Worm (Caenorhabditis elegans) whole organism, L1 larva: ENCODE measurements around the gene K01B6.3.

ENCODE experiments used
- C04F5.9 ChIP-seq: sonication (generic microtip); optimal IDR thresholded peaks from 2 replicates; lab custom pipeline; 2016; ENCODE audit warnings: missing genetic modification characterization, missing compliant biosample characterization
- C16A3.4 ChIP-seq: fragments of 150-350 bp; optimal IDR thresholded peaks from 2 replicates; lab custom pipeline; 2014; ENCODE audit warnings: missing biosample characterization, missing genetic modification characterization
- C34B4.2 ChIP-seq: sonication (generic microtip); optimal IDR thresholded peaks from 2 replicates; lab custom pipeline; 2017; ENCODE audit warnings: mild to moderate bottlenecking, missing genetic modification characterization, missing compliant biosample characterization
- aha-1 ChIP-seq: fragments of 150-350 bp; optimal IDR thresholded peaks from 2 replicates; lab custom pipeline; 2014; ENCODE audit warnings: missing biosample characterization, missing genetic modification characterization
- alr-1 ChIP-seq: fragments of 200-800 bp; sonication (Bioruptor generic); optimal IDR thresholded peaks from 2 replicates; lab custom pipeline; 2018; ENCODE audit warnings: borderline replicate concordance, mild to moderate bottlenecking, missing genetic modification characterization, missing compliant biosample characterization
- aly-2 ChIP-seq: fragments of 150-350 bp; optimal IDR thresholded peaks from 2 replicates; lab custom pipeline; 2014; ENCODE audit warnings: missing biosample characterization, missing genetic modification characterization
- ama-1 ChIP-seq: fragments of 150-350 bp; optimal IDR thresholded peaks from 2 replicates; lab custom pipeline; 2014
- ceh-82 ChIP-seq, 3 experiments: fragments of 150-350 bp in 1 of 3; sonication (generic microtip) in 2 of 3; optimal IDR thresholded peaks; 2 replicates each; lab custom pipeline; 2014 to 2017; ENCODE audit warnings: missing biosample characterization in 3 of 3, missing genetic modification characterization in 3 of 3
- ceh-88 ChIP-seq: fragments of 200-800 bp; sonication (Bioruptor generic); IDR thresholded peaks from 2 replicates; pipeline ENCODE4 v1.3.6; 2022; ENCODE audit warnings: missing genetic modification characterization, missing compliant biosample characterization
- ceh-90 ChIP-seq: sonication (generic microtip); optimal IDR thresholded peaks from 2 replicates; lab custom pipeline; 2016; ENCODE audit warnings: missing genetic modification characterization, missing compliant biosample characterization
- dpl-1 ChIP-seq, 3 experiments: fragments of 150-350 bp in 2 of 3; sonication (generic microtip) in 1 of 3; optimal IDR thresholded peaks; 2 replicates each; lab custom pipeline; 2014 to 2017; ENCODE audit warnings: missing biosample characterization in 3 of 3, missing genetic modification characterization in 3 of 3, missing genetic modification reagents in 3 of 3
- dsc-1 ChIP-seq: sonication (generic microtip); optimal IDR thresholded peaks from 2 replicates; lab custom pipeline; 2016; ENCODE audit warnings: mild to moderate bottlenecking, missing genetic modification characterization, missing compliant biosample characterization
- efl-3 ChIP-seq: fragments of 200-800 bp; sonication (Bioruptor generic); optimal IDR thresholded peaks from 2 replicates; lab custom pipeline; 2018; ENCODE audit warnings: mild to moderate bottlenecking, missing genetic modification characterization, missing compliant biosample characterization
- egl-13 ChIP-seq: sonication (generic microtip); optimal IDR thresholded peaks from 2 replicates; lab custom pipeline; 2016; ENCODE audit warnings: missing genotype, missing genetic modification reagents, missing genetic modification characterization, missing compliant biosample characterization
- egl-27 ChIP-seq, 2 experiments: fragments of 150-350 bp in 1 of 2; sonication (generic microtip); optimal IDR thresholded peaks; 3 replicates each; lab custom pipeline; 2017 to 2018; ENCODE audit warnings: missing biosample characterization in 2 of 2, missing genetic modification characterization in 2 of 2, missing genetic modification reagents in 2 of 2
- ets-5 ChIP-seq: fragments of 200-800 bp; sonication (Bioruptor generic); IDR thresholded peaks from 2 replicates; pipeline ENCODE4 v1.3.6; 2022; ENCODE audit warnings: missing genetic modification characterization, missing compliant biosample characterization
- fkh-10 ChIP-seq: sonication (generic microtip); optimal IDR thresholded peaks from 2 replicates; lab custom pipeline; 2017; ENCODE audit warnings: missing biosample characterization, missing genetic modification reagents, missing genetic modification characterization
- fkh-4 ChIP-seq: sonication (generic microtip); optimal IDR thresholded peaks from 2 replicates; lab custom pipeline; 2016; ENCODE audit warnings: missing compliant biosample characterization, missing genetic modification characterization, borderline replicate concordance
- fkh-8 ChIP-seq: sonication (generic microtip); optimal IDR thresholded peaks from 2 replicates; lab custom pipeline; 2016; ENCODE audit warnings: mild to moderate bottlenecking, missing genetic modification characterization, missing compliant biosample characterization
- hlh-17 ChIP-seq: fragments of 200-800 bp; sonication (Bioruptor generic); optimal IDR thresholded peaks from 2 replicates; lab custom pipeline; 2018; ENCODE audit warnings: missing genetic modification characterization, mild to moderate bottlenecking, missing compliant biosample characterization, moderate library complexity, borderline replicate concordance
- hlh-4 ChIP-seq: sonication (generic microtip); optimal IDR thresholded peaks from 2 replicates; lab custom pipeline; 2016; ENCODE audit warnings: mild to moderate bottlenecking, missing genetic modification characterization, missing compliant biosample characterization
- isw-1 ChIP-seq: fragments of 200-800 bp; sonication (Bioruptor generic); IDR thresholded peaks from 2 replicates; pipeline ENCODE4 v1.3.6; 2022; ENCODE audit warnings: missing genetic modification characterization, missing compliant biosample characterization
- jun-1 ChIP-seq: fragments of 150-350 bp; optimal IDR thresholded peaks from 2 replicates; lab custom pipeline; 2014; ENCODE audit warnings: missing biosample characterization, missing genetic modification reagents, missing genetic modification characterization
- lin-13 ChIP-seq: fragments of 150-350 bp; optimal IDR thresholded peaks from 2 replicates; lab custom pipeline; 2014; ENCODE audit warnings: missing biosample characterization, missing genetic modification reagents, missing genetic modification characterization
- lin-14 ChIP-seq: fragments of 200-800 bp; sonication (Bioruptor generic); optimal IDR thresholded peaks from 2 replicates; lab custom pipeline; 2018; ENCODE audit warnings: mild to moderate bottlenecking, missing genetic modification characterization, moderate library complexity, missing compliant biosample characterization
- lin-15B ChIP-seq: fragments of 150-350 bp; sonication (generic microtip); optimal IDR thresholded peaks from 3 replicates; lab custom pipeline; 2014; ENCODE audit warnings: missing biosample characterization, missing genetic modification characterization
- lin-39 ChIP-seq: fragments of 150-350 bp; optimal IDR thresholded peaks from 2 replicates; lab custom pipeline; 2014; ENCODE audit warnings: missing biosample characterization, missing genetic modification reagents, missing genetic modification characterization
- lir-3 ChIP-seq: sonication (generic microtip); optimal IDR thresholded peaks from 2 replicates; lab custom pipeline; 2016; ENCODE audit warnings: mild to moderate bottlenecking, missing genetic modification characterization, moderate library complexity, missing compliant biosample characterization; ENCODE audit not compliant: poor library complexity
- lsy-2 ChIP-seq, 2 experiments: fragments of 150-350 bp; optimal IDR thresholded peaks; 2 replicates each; lab custom pipeline; 2014; ENCODE audit warnings: missing biosample characterization in 2 of 2, missing genetic modification characterization in 2 of 2
- mab-9 ChIP-seq: fragments of 200-800 bp; sonication (Bioruptor generic); IDR thresholded peaks from 2 replicates; pipeline ENCODE4 v1.3.6; 2022; ENCODE audit warnings: missing genetic modification reagents, missing genetic modification characterization, missing compliant biosample characterization
- mep-1 ChIP-seq: fragments of 150-350 bp; optimal IDR thresholded peaks from 2 replicates; lab custom pipeline; 2014; ENCODE audit warnings: missing biosample characterization, missing genetic modification characterization
- nhr-19 ChIP-seq: fragments of 200-800 bp; sonication (Bioruptor generic); conservative IDR thresholded peaks from 2 replicates; pipeline ENCODE4 v1.3.6; 2022; ENCODE audit warnings: missing genetic modification characterization, missing compliant biosample characterization
- nhr-237 ChIP-seq: fragments of 150-350 bp; optimal IDR thresholded peaks from 2 replicates; lab custom pipeline; 2014; ENCODE audit warnings: missing biosample characterization, missing genetic modification characterization
- nhr-71 ChIP-seq: sonication (generic microtip); optimal IDR thresholded peaks from 2 replicates; lab custom pipeline; 2016; ENCODE audit warnings: mild to moderate bottlenecking, missing genetic modification characterization, moderate library complexity, missing compliant biosample characterization
- nhr-76 ChIP-seq: sonication (generic microtip); optimal IDR thresholded peaks from 2 replicates; lab custom pipeline; 2017; ENCODE audit warnings: missing biosample characterization, missing genetic modification characterization
- nhr-77 ChIP-seq: fragments of 150-350 bp; optimal IDR thresholded peaks from 2 replicates; lab custom pipeline; 2014; ENCODE audit warnings: missing biosample characterization, missing genetic modification characterization
- pax-3 ChIP-seq: fragments of 200-800 bp; sonication (Bioruptor generic); optimal IDR thresholded peaks from 2 replicates; lab custom pipeline; 2018; ENCODE audit warnings: mild to moderate bottlenecking, missing genetic modification characterization, moderate library complexity, missing compliant biosample characterization
- pqm-1 ChIP-seq: sonication (generic microtip); optimal IDR thresholded peaks from 3 replicates; lab custom pipeline; 2017; ENCODE audit warnings: missing biosample characterization, missing genetic modification characterization
- rnt-1 ChIP-seq: sonication (generic microtip); optimal IDR thresholded peaks from 2 replicates; lab custom pipeline; 2016; ENCODE audit warnings: mild to moderate bottlenecking, missing genetic modification characterization, moderate library complexity, missing compliant biosample characterization
- snpc-4 ChIP-seq: fragments of 150-350 bp; optimal IDR thresholded peaks from 2 replicates; lab custom pipeline; 2014; ENCODE audit warnings: missing biosample characterization, missing genetic modification characterization
- sox-4 ChIP-seq: sonication (generic microtip); optimal IDR thresholded peaks from 2 replicates; lab custom pipeline; 2016; ENCODE audit warnings: missing genetic modification characterization, missing compliant biosample characterization
- sptf-1 ChIP-seq: fragments of 150-350 bp; optimal IDR thresholded peaks from 2 replicates; lab custom pipeline; 2014; ENCODE audit warnings: missing biosample characterization, missing genetic modification characterization
- sup-37 ChIP-seq: fragments of 200-800 bp; sonication (Bioruptor generic); optimal IDR thresholded peaks from 2 replicates; lab custom pipeline; 2018; ENCODE audit warnings: mild to moderate bottlenecking, missing genetic modification characterization, missing compliant biosample characterization
- swsn-7 ChIP-seq: sonication (generic microtip); optimal IDR thresholded peaks from 2 replicates; lab custom pipeline; 2016; ENCODE audit warnings: missing genetic modification characterization, missing compliant biosample characterization
- tbx-2 ChIP-seq: sonication (generic microtip); optimal IDR thresholded peaks from 2 replicates; lab custom pipeline; 2016; ENCODE audit warnings: missing genetic modification characterization, missing compliant biosample characterization
- tlp-1 ChIP-seq: fragments of 150-350 bp; optimal IDR thresholded peaks from 2 replicates; lab custom pipeline; 2014; ENCODE audit warnings: missing biosample characterization, missing genetic modification characterization
- unc-130 ChIP-seq: fragments of 150-350 bp; optimal IDR thresholded peaks from 2 replicates; lab custom pipeline; 2017; ENCODE audit warnings: missing biosample characterization, missing genetic modification characterization, inconsistent platforms
- unc-30 ChIP-seq: sonication (generic microtip); optimal IDR thresholded peaks from 2 replicates; lab custom pipeline; 2017; ENCODE audit warnings: missing biosample characterization, missing genetic modification characterization
- unc-62 ChIP-seq: fragments of 150-350 bp; optimal IDR thresholded peaks from 2 replicates; lab custom pipeline; 2014; ENCODE audit warnings: missing biosample characterization, missing genetic modification reagents, missing genetic modification characterization
- unc-86 ChIP-seq: sonication (generic microtip); optimal IDR thresholded peaks from 2 replicates; lab custom pipeline; 2016; ENCODE audit warnings: missing genetic modification characterization, missing compliant biosample characterization
- vab-15 ChIP-seq: sonication (generic microtip); optimal IDR thresholded peaks from 2 replicates; lab custom pipeline; 2017; ENCODE audit warnings: missing genotype, mild to moderate bottlenecking, missing genetic modification characterization, missing compliant biosample characterization
- xbp-1 ChIP-seq: sonication (generic microtip); optimal IDR thresholded peaks from 2 replicates; lab custom pipeline; 2016; ENCODE audit warnings: missing genetic modification characterization, missing compliant biosample characterization
- ztf-11 ChIP-seq, 2 experiments: sonication (generic microtip); optimal IDR thresholded peaks; 2 replicates each; lab custom pipeline; 2016 to 2017; ENCODE audit warnings: missing genetic modification characterization in 2 of 2, missing biosample characterization in 1 of 2, missing compliant biosample characterization in 1 of 2
- ztf-4 ChIP-seq: fragments of 150-350 bp; optimal IDR thresholded peaks from 2 replicates; lab custom pipeline; 2014; ENCODE audit warnings: missing biosample characterization, missing genetic modification characterization

The K01B6.3 gene

DNA sequence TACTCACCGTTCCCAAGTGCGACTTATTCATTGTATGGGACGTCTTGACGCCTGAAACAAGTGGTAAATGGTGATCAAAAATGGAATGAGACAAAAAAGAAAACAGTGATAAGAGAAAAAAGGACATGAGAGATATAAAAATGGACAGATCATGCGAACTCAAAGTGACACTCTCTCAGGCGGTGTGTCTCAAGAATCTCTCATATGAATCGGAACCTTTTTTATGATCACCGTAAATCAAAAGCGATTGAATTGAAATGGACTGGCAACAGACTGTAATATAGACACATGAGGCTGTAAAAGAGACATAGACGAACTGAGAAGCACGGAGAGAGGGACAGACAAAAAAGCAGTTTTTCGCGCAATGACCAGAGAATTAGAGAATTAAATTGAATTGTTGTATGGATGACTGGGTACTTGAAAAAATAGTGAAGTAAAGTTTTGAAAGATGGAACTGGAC, 31.0 kb upstream of the K01B6.3 start, which contains the start of gene clip-1:
Gene clip-1, minus strand, starts transcription at position 51 of the 460 bp plus-strand sequence.
- TF ChIP-seq ceh-88 (GFP tag; lab: Robert Waterston, UW) (no peak), lir-3 (tag; lab: Kevin White, UChicago) (peak; percentile 16), egl-13 (tag; lab: Kevin White, UChicago) (no peak), egl-27 (tag; optimal IDR thresholded peaks at IDR 0.05; lab: Kevin White, UChicago) (no peak), xbp-1 (tag; lab: Kevin White, UChicago) (no peak), aha-1 (tag; lab: Kevin White, UChicago) (no peak), unc-130 (tag; lab: Kevin White, UChicago) (peak; percentile 40), lsy-2 (tag; optimal IDR thresholded peaks at IDR 0.05; lab: Kevin White, UChicago) (peak in 1 of 2 experiments; percentile 44), unc-86 (tag; lab: Kevin White, UChicago) (no peak), lin-14 (GFP tag; lab: Kevin White, UChicago) (peak; percentile 68), alr-1 (tag; lab: Kevin White, UChicago) (no peak), C34B4.2 (tag; lab: Kevin White, UChicago) (no peak), tbx-2 (tag; lab: Kevin White, UChicago) (peak; percentile 21), lin-13 (GFP tag; lab: Kevin White, UChicago) (no peak), nhr-77 (tag; lab: Kevin White, UChicago) (no peak), unc-30 (no peak), fkh-8 (tag; lab: Kevin White, UChicago) (no peak), fkh-10 (no peak), vab-15 (tag; lab: Kevin White, UChicago) (no peak), C04F5.9 (tag; lab: Kevin White, UChicago) (no peak), mab-9 (GFP tag; lab: Robert Waterston, UW) (no peak), rnt-1 (tag; lab: Kevin White, UChicago) (no peak), ets-5 (no peak), C16A3.4 (tag; lab: Kevin White, UChicago) (no peak), sptf-1 (tag; lab: Kevin White, UChicago) (no peak), pqm-1 (tag; lab: Kevin White, UChicago) (no peak), ama-1 (lab: Kevin White, UChicago) (no peak), nhr-76 (no peak), jun-1 (tag; lab: Kevin White, UChicago) (no peak), nhr-19 (GFP tag; lab: Robert Waterston, UW) (no peak), ztf-4 (tag; lab: Kevin White, UChicago) (no peak), nhr-237 (tag; lab: Kevin White, UChicago) (peak; percentile 14), lin-15B (tag; lab: Kevin White, UChicago) (no peak), lin-39 (tag; lab: Kevin White, UChicago) (no peak), hlh-17 (GFP tag; lab: Kevin White, UChicago) (no peak), aly-2 (tag; lab: Kevin White, UChicago) (no peak), isw-1 (GFP tag; lab: Robert Waterston, UW) (no peak), dpl-1 (GFP tag; optimal IDR thresholded peaks at IDR 0.05; lab: Kevin White, UChicago) (peak in 1 of 3 experiments; percentile 29), sox-4 (no peak), ceh-82 (tag; optimal IDR thresholded peaks at IDR 0.05; lab: Kevin White, UChicago) (no peak), dsc-1 (tag; lab: Kevin White, UChicago) (no peak), nhr-71 (tag; lab: Kevin White, UChicago) (peak; percentile 53), ztf-11 (tag; optimal IDR thresholded peaks at IDR 0.05; lab: Kevin White, UChicago) (no peak), snpc-4 (tag; lab: Kevin White, UChicago) (no peak), unc-62 (GFP tag; lab: Kevin White, UChicago) (no peak), fkh-4 (no peak), sup-37 (no peak), swsn-7 (tag; lab: Kevin White, UChicago) (no peak), tlp-1 (no peak), hlh-4 (tag; lab: Kevin White, UChicago) (no peak), efl-3 (GFP tag; lab: Kevin White, UChicago) (no peak), mep-1 (tag; lab: Kevin White, UChicago) (peak; percentile 20), ceh-90 (tag; lab: Kevin White, UChicago) (no peak), pax-3 (tag; lab: Kevin White, UChicago) (no peak)
